Fruit fly (Drosophila melanogaster) whole organism, adult: ENCODE data around the gene phol.
A peak's percentile ranks its signal among the peaks of the same experiment; 100 is the strongest.

Experiments used
- CG11617 ChIP-seq: fragments of 200-800 bp; sonication (Bioruptor generic); optimal IDR thresholded peaks from 2 replicates; lab custom pipeline; 2017; ENCODE audit warnings: mild to moderate bottlenecking, missing biosample characterization, missing genetic modification reagents, missing genetic modification characterization
- CG12768 ChIP-seq: fragments of 200-800 bp; sonication (Bioruptor generic); optimal IDR thresholded peaks from 2 replicates; lab custom pipeline; 2017; ENCODE audit warnings: missing biosample characterization, missing genetic modification characterization, mild to moderate bottlenecking, moderate library complexity, missing genetic modification reagents
- CG14711 ChIP-seq: fragments of 200-800 bp; sonication (Bioruptor generic); optimal IDR thresholded peaks from 2 replicates; lab custom pipeline; 2018; ENCODE audit warnings: missing biosample characterization, mild to moderate bottlenecking, missing genetic modification characterization, moderate library complexity
- CG1620 ChIP-seq: fragments of 200-800 bp; sonication (Bioruptor generic); optimal IDR thresholded peaks from 2 replicates; lab custom pipeline; 2016; ENCODE audit warnings: missing biosample characterization, missing genetic modification characterization
- CG33017 ChIP-seq: fragments of 200-800 bp; sonication (Bioruptor generic); optimal IDR thresholded peaks from 2 replicates; lab custom pipeline; 2018; ENCODE audit warnings: missing biosample characterization, mild to moderate bottlenecking, missing genetic modification characterization, moderate library complexity
- CG5204 ChIP-seq: fragments of 200-800 bp; sonication (Bioruptor generic); optimal IDR thresholded peaks from 2 replicates; lab custom pipeline; 2016; ENCODE audit warnings: missing biosample characterization, missing genetic modification characterization
- CG7045 ChIP-seq: fragments of 200-800 bp; sonication (Bioruptor generic); optimal IDR thresholded peaks from 2 replicates; lab custom pipeline; 2017; ENCODE audit warnings: missing biosample characterization, mild to moderate bottlenecking, missing genetic modification characterization
- CG7101 ChIP-seq: fragments of 200-800 bp; sonication (Bioruptor generic); optimal IDR thresholded peaks from 2 replicates; lab custom pipeline; 2018; ENCODE audit warnings: missing biosample characterization, mild to moderate bottlenecking, missing genetic modification characterization, moderate library complexity
- Clk ChIP-seq: fragments of 200-800 bp; sonication (Bioruptor generic); optimal IDR thresholded peaks from 2 replicates; lab custom pipeline; 2017; ENCODE audit warnings: missing biosample characterization, missing genetic modification characterization
- Crg-1 ChIP-seq: fragments of 200-800 bp; sonication (Bioruptor generic); optimal IDR thresholded peaks from 2 replicates; lab custom pipeline; 2016; ENCODE audit warnings: missing biosample characterization, missing genetic modification characterization
- Hr96 ChIP-seq: fragments of 200-800 bp; sonication (Bioruptor generic); optimal IDR thresholded peaks from 2 replicates; lab custom pipeline; 2016; ENCODE audit warnings: missing biosample characterization, missing genetic modification characterization
- Mnt ChIP-seq: fragments of 200-800 bp; sonication (Bioruptor generic); optimal IDR thresholded peaks from 2 replicates; lab custom pipeline; 2016; ENCODE audit warnings: missing biosample characterization, mild to moderate bottlenecking, missing genetic modification characterization
- bab1 ChIP-seq: fragments of 200-800 bp; sonication (Bioruptor generic); optimal IDR thresholded peaks from 3 replicates; lab custom pipeline; 2019; ENCODE audit warnings: missing biosample characterization, mild to moderate bottlenecking, missing genetic modification characterization, moderate library complexity
- cic ChIP-seq: fragments of 200-800 bp; sonication (Bioruptor generic); optimal IDR thresholded peaks from 2 replicates; lab custom pipeline; 2017; ENCODE audit warnings: missing biosample characterization, mild to moderate bottlenecking, missing genetic modification characterization, moderate library complexity
- cnc ChIP-seq, 2 experiments: fragments of >200 bp; optimal IDR thresholded peaks; 2 replicates each; lab custom pipeline; 2017
- kay ChIP-seq: fragments of 200-800 bp; sonication (Bioruptor generic); peaks from one replicate; lab custom pipeline; 2016; ENCODE audit warnings: missing biosample characterization, missing genetic modification characterization, borderline replicate concordance
- ovo ChIP-seq: fragments of 200-800 bp; sonication (Bioruptor generic); optimal IDR thresholded peaks from 2 replicates; lab custom pipeline; 2016; ENCODE audit warnings: missing biosample characterization, missing genetic modification characterization
- pad ChIP-seq: fragments of 200-800 bp; sonication (Bioruptor generic); optimal IDR thresholded peaks from 3 replicates; lab custom pipeline; 2017; ENCODE audit warnings: missing biosample characterization, missing genetic modification characterization, mild to moderate bottlenecking, moderate library complexity, missing genetic modification reagents
- tj ChIP-seq: fragments of 200-800 bp; sonication (Bioruptor generic); optimal IDR thresholded peaks from 3 replicates; lab custom pipeline; 2017; ENCODE audit warnings: missing biosample characterization, mild to moderate bottlenecking, missing genetic modification characterization, moderate library complexity
- toe ChIP-seq: fragments of 200-800 bp; sonication (Bioruptor generic); optimal IDR thresholded peaks from 2 replicates; lab custom pipeline; 2016; ENCODE audit warnings: missing biosample characterization, missing genetic modification characterization

Gene phol

dm6 chr3L:9424528-9424911 is 31.6 kb downstream of the phol start:
- TF ChIP-seq kay (GFP tag; lab: Kevin White, UChicago) = peak; percentile 97
- TF ChIP-seq CG5204 (GFP tag; lab: Kevin White, UChicago) = no peak
- TF ChIP-seq toe (GFP tag; lab: Kevin White, UChicago) = no peak
- no peak for TF ChIP-seq pad (GFP tag; lab: Kevin White, UChicago)
- TF ChIP-seq CG1620 (GFP tag; lab: Kevin White, UChicago) = no peak
- TF ChIP-seq CG7101 = peak; percentile 10
- TF ChIP-seq CG11617 (GFP tag; lab: Kevin White, UChicago) = peak; percentile 32
- no peak for TF ChIP-seq tj (GFP tag; lab: Kevin White, UChicago)
- TF ChIP-seq CG33017 = peak; percentile 65
- peak in 1 of 2 experiments; percentile 78 for TF ChIP-seq cnc (optimal IDR thresholded peaks at IDR 0.05; lab: Kevin White, UChicago)
- TF ChIP-seq bab1 (GFP tag; lab: Kevin White, UChicago) = no peak
- TF ChIP-seq CG7045 (GFP tag; lab: Kevin White, UChicago) = peak; percentile 36
- TF ChIP-seq cic = no peak
- no peak for TF ChIP-seq Clk (GFP tag; lab: Kevin White, UChicago)
- no peak for TF ChIP-seq Crg-1 (GFP tag; lab: Kevin White, UChicago)
- no peak for TF ChIP-seq Mnt (GFP tag; lab: Kevin White, UChicago)
- TF ChIP-seq ovo (GFP tag; lab: Kevin White, UChicago) = no peak
- TF ChIP-seq Hr96 = no peak
- TF ChIP-seq CG12768 (GFP tag; lab: Kevin White, UChicago) = peak; percentile 18
- TF ChIP-seq CG14711 = peak; percentile 57

- no peak for TF ChIP-seq CG7045 (GFP tag; lab: Kevin White, UChicago)
- no peak for TF ChIP-seq Clk (GFP tag; lab: Kevin White, UChicago)
- peak; percentile 33 for TF ChIP-seq CG12768 (GFP tag; lab: Kevin White, UChicago)
- no peak for TF ChIP-seq tj (GFP tag; lab: Kevin White, UChicago)
- no peak for TF ChIP-seq CG5204 (GFP tag; lab: Kevin White, UChicago)
- no peak for TF ChIP-seq kay (GFP tag; lab: Kevin White, UChicago)
- TF ChIP-seq pad (GFP tag; lab: Kevin White, UChicago) = no peak
- TF ChIP-seq Mnt (GFP tag; lab: Kevin White, UChicago) = peak; percentile 50
- peak; percentile 77 for TF ChIP-seq cic
- TF ChIP-seq toe (GFP tag; lab: Kevin White, UChicago) = no peak
- TF ChIP-seq CG1620 (GFP tag; lab: Kevin White, UChicago) = no peak
- no peak for TF ChIP-seq CG33017
- no peak for TF ChIP-seq Hr96
- TF ChIP-seq ovo (GFP tag; lab: Kevin White, UChicago) = no peak
Measured at dm6 chr3L:9423757-9424527, 32.1 kb downstream of the phol start.

dm6 chr3L:9422636-9423419 is 33.3 kb downstream of the phol start, which contains the start of gene aay:
Gene aay (plus strand): TSS chr3L:9423253.
- TF ChIP-seq kay (GFP tag; lab: Kevin White, UChicago) (peak; percentile 100), Crg-1 (GFP tag; lab: Kevin White, UChicago) (peak; percentile 92), tj (GFP tag; lab: Kevin White, UChicago) (peak; percentile 96), Hr96 (peak; percentile 98), cnc (optimal IDR thresholded peaks at IDR 0.05; lab: Kevin White, UChicago) (no peak), bab1 (GFP tag; lab: Kevin White, UChicago) (peak; percentile 99), CG14711 (peak; percentile 98), CG7045 (GFP tag; lab: Kevin White, UChicago) (peak; percentile 99), CG12768 (GFP tag; lab: Kevin White, UChicago) (peak; percentile 99), pad (GFP tag; lab: Kevin White, UChicago) (peak; percentile 94), CG5204 (GFP tag; lab: Kevin White, UChicago) (peak; percentile 99), Mnt (GFP tag; lab: Kevin White, UChicago) (peak; percentile 97), Clk (GFP tag; lab: Kevin White, UChicago) (peak; percentile 98), CG7101 (peak; percentile 99), cic (peak; percentile 97), CG11617 (GFP tag; lab: Kevin White, UChicago) (peak; percentile 99), CG33017 (peak; percentile 100), toe (GFP tag; lab: Kevin White, UChicago) (peak; percentile 98), CG1620 (GFP tag; lab: Kevin White, UChicago) (peak; percentile 97), ovo (GFP tag; lab: Kevin White, UChicago) (peak; percentile 96)

dm6 chr3L:9422135-9422534 is 33.9 kb downstream of the phol start:
- TF ChIP-seq CG11617 (GFP tag; lab: Kevin White, UChicago) (no peak), cic (no peak), cnc (optimal IDR thresholded peaks at IDR 0.05; lab: Kevin White, UChicago) (peak in 1 of 2 experiments; percentile 62)

dm6 chr3L:9421621-9422020 is 34.5 kb downstream of the phol start:
- TF ChIP-seq CG11617 (GFP tag; lab: Kevin White, UChicago) = no peak
- no peak for TF ChIP-seq Hr96
- no peak for TF ChIP-seq pad (GFP tag; lab: Kevin White, UChicago)
- TF ChIP-seq CG7045 (GFP tag; lab: Kevin White, UChicago) = no peak
- TF ChIP-seq CG1620 (GFP tag; lab: Kevin White, UChicago) = no peak
- no peak for TF ChIP-seq CG7101
- no peak for TF ChIP-seq toe (GFP tag; lab: Kevin White, UChicago)
- peak; percentile 26 for TF ChIP-seq ovo (GFP tag; lab: Kevin White, UChicago)
- TF ChIP-seq CG33017 = no peak
- no peak for TF ChIP-seq CG14711
- no peak for TF ChIP-seq CG5204 (GFP tag; lab: Kevin White, UChicago)
- TF ChIP-seq bab1 (GFP tag; lab: Kevin White, UChicago) = no peak
- TF ChIP-seq Mnt (GFP tag; lab: Kevin White, UChicago) = no peak
- TF ChIP-seq tj (GFP tag; lab: Kevin White, UChicago) = peak; percentile 33
- peak; percentile 32 for TF ChIP-seq cic
- no peak for TF ChIP-seq Crg-1 (GFP tag; lab: Kevin White, UChicago)
- TF ChIP-seq CG12768 (GFP tag; lab: Kevin White, UChicago) = no peak
- no peak for TF ChIP-seq Clk (GFP tag; lab: Kevin White, UChicago)
- TF ChIP-seq kay (GFP tag; lab: Kevin White, UChicago) = no peak
- TF ChIP-seq cnc (optimal IDR thresholded peaks at IDR 0.05; lab: Kevin White, UChicago) = no peak
